Worm (Caenorhabditis elegans) whole organism, early embryonic: ENCODE data around the gene nhr-45.

Source experiments
- B0310.2 ChIP-seq: sonication (generic microtip); optimal IDR thresholded peaks from 2 replicates; lab custom pipeline; 2016; ENCODE audit warnings: mild to moderate bottlenecking, missing genetic modification characterization, missing compliant biosample characterization
- F13C5.2 ChIP-seq: sonication (generic microtip); optimal IDR thresholded peaks from 2 replicates; lab custom pipeline; 2017; ENCODE audit warnings: mild to moderate bottlenecking, missing genetic modification characterization, inconsistent platforms, missing compliant biosample characterization
- aly-1 ChIP-seq: sonication (generic microtip); optimal IDR thresholded peaks from 2 replicates; lab custom pipeline; 2016; ENCODE audit warnings: missing genetic modification characterization, missing compliant biosample characterization
- ama-1 ChIP-seq: fragments of 150-350 bp; optimal IDR thresholded peaks from 2 replicates; lab custom pipeline; 2014
- ceh-36 ChIP-seq: sonication (generic microtip); optimal IDR thresholded peaks from 2 replicates; lab custom pipeline; 2016; ENCODE audit warnings: missing genetic modification characterization, inconsistent platforms, missing compliant biosample characterization
- ets-7 ChIP-seq: sonication (generic microtip); optimal IDR thresholded peaks from 2 replicates; lab custom pipeline; 2016; ENCODE audit warnings: missing genotype, missing genetic modification characterization, missing compliant biosample characterization
- hmg-4 ChIP-seq: fragments of 200-800 bp; sonication (Bioruptor generic); optimal IDR thresholded peaks from 2 replicates; lab custom pipeline; 2018; ENCODE audit warnings: mild to moderate bottlenecking, missing genetic modification characterization, missing compliant biosample characterization
- hnd-1 ChIP-seq: sonication (generic microtip); optimal IDR thresholded peaks from 2 replicates; lab custom pipeline; 2016; ENCODE audit warnings: missing genetic modification characterization, missing compliant biosample characterization
- pes-1 ChIP-seq: fragments of 200-800 bp; sonication (Bioruptor generic); IDR thresholded peaks from 2 replicates; pipeline ENCODE4 v1.3.6; 2022; ENCODE audit warnings: missing genetic modification reagents, missing genetic modification characterization, missing compliant biosample characterization
- sea-1 ChIP-seq: fragments of 200-800 bp; sonication (Bioruptor generic); conservative IDR thresholded peaks from 2 replicates; pipeline ENCODE4 v1.3.6; 2022; ENCODE audit warnings: missing genetic modification characterization, missing compliant biosample characterization
- tra-4 ChIP-seq: sonication (generic microtip); optimal IDR thresholded peaks from 2 replicates; lab custom pipeline; 2017; ENCODE audit warnings: missing genetic modification characterization, missing compliant biosample characterization

Gene nhr-45

ce11 chrX:4609635-4610034 is 50.5 kb downstream of the nhr-45 start:
- TF ChIP-seq hmg-4 (GFP tag; lab: Kevin White, UChicago) (no peak), hnd-1 (tag; lab: Kevin White, UChicago) (no peak), B0310.2 (tag; lab: Kevin White, UChicago) (no peak), aly-1 (tag; lab: Kevin White, UChicago) (no peak), pes-1 (GFP tag; lab: Robert Waterston, UW) (no peak), ama-1 (lab: Kevin White, UChicago) (no peak), F13C5.2 (tag; lab: Kevin White, UChicago) (no peak), ets-7 (tag; lab: Kevin White, UChicago) (no peak), tra-4 (tag; lab: Kevin White, UChicago) (no peak), sea-1 (GFP tag; lab: Robert Waterston, UW) (no peak), ceh-36 (tag; lab: Kevin White, UChicago) (no peak)

- no peak for TF ChIP-seq ceh-36 (tag; lab: Kevin White, UChicago)
- no peak for TF ChIP-seq hmg-4 (GFP tag; lab: Kevin White, UChicago)
These were observed 52.8 kb downstream of the nhr-45 start for ce11 chrX:4607300-4607699.
